Worm (Caenorhabditis elegans) whole organism, young adult: ENCODE measurements around the gene Y43D4A.2.

Experiments
- B0019.2 ChIP-seq: fragments of 200-800 bp; sonication (Bioruptor generic); conservative IDR thresholded peaks from 2 replicates; pipeline ENCODE4 v1.3.6; 2022; ENCODE audit warnings: missing genetic modification reagents, missing genetic modification characterization, missing compliant biosample characterization
- B0035.1 ChIP-seq: sonication (generic microtip); optimal IDR thresholded peaks from 2 replicates; lab custom pipeline; 2016; ENCODE audit warnings: missing genetic modification characterization, mild to moderate bottlenecking, missing compliant biosample characterization, missing genotype, missing genetic modification reagents
- C06A6.2 ChIP-seq: fragments of 200-800 bp; sonication (Bioruptor generic); conservative IDR thresholded peaks from 2 replicates; pipeline ENCODE4 v1.3.6; 2022; ENCODE audit warnings: missing genetic modification characterization, missing compliant biosample characterization
- F33H1.4 ChIP-seq: fragments of 200-800 bp; sonication (Bioruptor generic); IDR thresholded peaks from 2 replicates; pipeline ENCODE4 v1.3.6; 2022; ENCODE audit warnings: missing genetic modification reagents, missing genetic modification characterization, missing compliant biosample characterization
- F55B11.4 ChIP-seq: sonication (generic microtip); optimal IDR thresholded peaks from 2 replicates; lab custom pipeline; 2016; ENCODE audit warnings: missing compliant biosample characterization, missing genetic modification characterization, borderline replicate concordance; ENCODE audit not compliant: insufficient read depth
- Y95B8A.8 ChIP-seq: fragments of 200-800 bp; sonication (Bioruptor generic); IDR thresholded peaks from 2 replicates; pipeline ENCODE4 v1.3.6; 2022; ENCODE audit warnings: missing genetic modification reagents, missing genetic modification characterization, missing compliant biosample characterization
- ZK185.1 ChIP-seq: sonication (generic microtip); optimal IDR thresholded peaks from 2 replicates; lab custom pipeline; 2016; ENCODE audit warnings: mild to moderate bottlenecking, missing genetic modification characterization, missing compliant biosample characterization; ENCODE audit not compliant: poor library complexity, severe bottlenecking
- akir-1 ChIP-seq: fragments of 200-800 bp; sonication (Bioruptor generic); optimal IDR thresholded peaks from 2 replicates; lab custom pipeline; 2018; ENCODE audit warnings: mild to moderate bottlenecking, missing genetic modification characterization, moderate library complexity, missing compliant biosample characterization
- aptf-2 ChIP-seq: fragments of 200-800 bp; sonication (Bioruptor generic); conservative IDR thresholded peaks from 2 replicates; pipeline ENCODE4 v1.3.6; 2022; ENCODE audit warnings: missing genetic modification reagents, missing genetic modification characterization, missing compliant biosample characterization
- athp-1 ChIP-seq: sonication (generic microtip); optimal IDR thresholded peaks from 2 replicates; lab custom pipeline; 2017; ENCODE audit warnings: mild to moderate bottlenecking, missing genetic modification characterization, missing compliant biosample characterization
- attf-5 ChIP-seq: fragments of 200-800 bp; sonication (Bioruptor generic); optimal IDR thresholded peaks from 2 replicates; lab custom pipeline; 2018; ENCODE audit warnings: mild to moderate bottlenecking, missing genetic modification characterization, missing compliant biosample characterization
- bed-2 ChIP-seq: fragments of 200-800 bp; sonication (Bioruptor generic); IDR thresholded peaks from 2 replicates; pipeline ENCODE4 v1.3.6; 2022; ENCODE audit warnings: missing genetic modification reagents, missing genetic modification characterization, missing compliant biosample characterization
- ccch-3 ChIP-seq: fragments of 200-800 bp; sonication (Bioruptor generic); optimal IDR thresholded peaks from 2 replicates; lab custom pipeline; 2018; ENCODE audit warnings: mild to moderate bottlenecking, missing genetic modification characterization, missing compliant biosample characterization
- cebp-2 ChIP-seq: fragments of 200-800 bp; sonication (Bioruptor generic); IDR thresholded peaks from 2 replicates; pipeline ENCODE4 v1.3.6; 2022; ENCODE audit warnings: missing genetic modification characterization, missing compliant biosample characterization
- ceh-58 ChIP-seq: fragments of 200-800 bp; sonication (Bioruptor generic); IDR thresholded peaks from 2 replicates; pipeline ENCODE4 v1.3.6; 2022; ENCODE audit warnings: missing genetic modification characterization, missing compliant biosample characterization
- ceh-79 ChIP-seq: sonication (generic microtip); optimal IDR thresholded peaks from 2 replicates; lab custom pipeline; 2017; ENCODE audit warnings: mild to moderate bottlenecking, missing genetic modification characterization, missing compliant biosample characterization
- ceh-91 ChIP-seq: fragments of 200-800 bp; sonication (Bioruptor generic); IDR thresholded peaks from 2 replicates; pipeline ENCODE4 v1.3.6; 2022; ENCODE audit warnings: missing genetic modification reagents, missing genetic modification characterization, missing compliant biosample characterization
- dox-1 ChIP-seq: fragments of 200-800 bp; sonication (Bioruptor generic); IDR thresholded peaks from 2 replicates; pipeline ENCODE4 v1.3.6; 2022; ENCODE audit warnings: missing genetic modification reagents, missing genetic modification characterization, missing compliant biosample characterization
- efl-1 ChIP-seq: fragments of 150-350 bp; optimal IDR thresholded peaks from 2 replicates; lab custom pipeline; 2014; ENCODE audit warnings: missing biosample characterization, missing genetic modification reagents, missing genetic modification characterization
- egl-18 ChIP-seq: fragments of 200-800 bp; sonication (Bioruptor generic); IDR thresholded peaks from 2 replicates; pipeline ENCODE4 v1.3.6; 2022; ENCODE audit warnings: missing genetic modification reagents, missing genetic modification characterization, missing compliant biosample characterization
- gei-17 ChIP-seq: fragments of 200-800 bp; sonication (Bioruptor generic); optimal IDR thresholded peaks from 2 replicates; lab custom pipeline; 2018; ENCODE audit warnings: mild to moderate bottlenecking, missing genetic modification characterization, missing compliant biosample characterization
- him-1 ChIP-seq: sonication (generic microtip); optimal IDR thresholded peaks from 2 replicates; lab custom pipeline; 2016; ENCODE audit warnings: missing genotype, missing genetic modification reagents, missing genetic modification characterization, missing compliant biosample characterization
- hlh-12 ChIP-seq: sonication (generic microtip); optimal IDR thresholded peaks from 2 replicates; lab custom pipeline; 2016; ENCODE audit warnings: missing genetic modification characterization, missing compliant biosample characterization
- hlh-26 ChIP-seq: fragments of 200-800 bp; sonication (Bioruptor generic); conservative IDR thresholded peaks from 2 replicates; pipeline ENCODE4 v1.3.6; 2022; ENCODE audit warnings: missing genetic modification reagents, missing genetic modification characterization, missing compliant biosample characterization
- hmg-1.2 ChIP-seq: fragments of 200-800 bp; sonication (Bioruptor generic); IDR thresholded peaks from 2 replicates; pipeline ENCODE4 v1.3.6; 2022; ENCODE audit warnings: missing genetic modification reagents, missing genetic modification characterization, missing compliant biosample characterization
- hmg-20 ChIP-seq: fragments of 200-800 bp; sonication (Bioruptor generic); IDR thresholded peaks from 2 replicates; pipeline ENCODE4 v1.3.6; 2022; ENCODE audit warnings: missing genetic modification reagents, missing genetic modification characterization, missing compliant biosample characterization
- hsf-1 ChIP-seq: fragments of 200-800 bp; sonication (Bioruptor generic); IDR thresholded peaks from 2 replicates; pipeline ENCODE4 v1.3.6; 2022; ENCODE audit warnings: missing genetic modification reagents, missing genetic modification characterization, missing compliant biosample characterization
- lin-35 ChIP-seq, 3 experiments: fragments of 150-350 bp in 2 of 3; sonication (generic microtip) in 1 of 3; optimal IDR thresholded peaks; 2 replicates each; lab custom pipeline; 2014 to 2018; ENCODE audit warnings: missing biosample characterization in 3 of 3, missing genetic modification characterization in 3 of 3, missing genetic modification reagents in 3 of 3
- lsl-1 ChIP-seq: fragments of 200-800 bp; sonication (Bioruptor generic); optimal IDR thresholded peaks from 2 replicates; lab custom pipeline; 2018; ENCODE audit warnings: mild to moderate bottlenecking, missing genetic modification characterization, moderate library complexity, missing compliant biosample characterization
- lsy-27 ChIP-seq: sonication (generic microtip); optimal IDR thresholded peaks from 2 replicates; lab custom pipeline; 2017; ENCODE audit warnings: missing genetic modification characterization, mild to moderate bottlenecking, missing compliant biosample characterization, antibody characterized with exemption, missing genotype, borderline replicate concordance; ENCODE audit not compliant: insufficient read depth
- madf-6 ChIP-seq: fragments of 200-800 bp; sonication (Bioruptor generic); IDR thresholded peaks from 2 replicates; pipeline ENCODE4 v1.3.6; 2022; ENCODE audit warnings: missing genetic modification reagents, missing genetic modification characterization, missing compliant biosample characterization
- mxl-1 ChIP-seq: sonication (generic microtip); optimal IDR thresholded peaks from 2 replicates; lab custom pipeline; 2016; ENCODE audit warnings: missing genetic modification characterization, missing compliant biosample characterization
- nfya-2 ChIP-seq: fragments of 200-800 bp; sonication (Bioruptor generic); IDR thresholded peaks from 2 replicates; pipeline ENCODE4 v1.3.6; 2022; ENCODE audit warnings: missing genetic modification reagents, missing genetic modification characterization, missing compliant biosample characterization
- nhr-120 ChIP-seq: fragments of 200-800 bp; sonication (Bioruptor generic); IDR thresholded peaks from 2 replicates; pipeline ENCODE4 v1.3.6; 2022; ENCODE audit warnings: missing genetic modification characterization, missing compliant biosample characterization
- nhr-179 ChIP-seq: sonication (generic microtip); optimal IDR thresholded peaks from 2 replicates; lab custom pipeline; 2016; ENCODE audit warnings: mild to moderate bottlenecking, missing genetic modification characterization, missing compliant biosample characterization
- nhr-27 ChIP-seq: fragments of 200-800 bp; sonication (Bioruptor generic); optimal IDR thresholded peaks from 2 replicates; lab custom pipeline; 2018; ENCODE audit warnings: mild to moderate bottlenecking, missing genetic modification characterization, moderate library complexity, missing compliant biosample characterization
- nhr-90 ChIP-seq: sonication (generic microtip); optimal IDR thresholded peaks from 2 replicates; lab custom pipeline; 2016; ENCODE audit warnings: missing genotype, mild to moderate bottlenecking, missing genetic modification characterization, missing compliant biosample characterization
- pbrm-1 ChIP-seq: fragments of 200-800 bp; sonication (Bioruptor generic); IDR thresholded peaks from 2 replicates; pipeline ENCODE4 v1.3.6; 2022; ENCODE audit warnings: missing genetic modification reagents, missing genetic modification characterization, missing compliant biosample characterization
- pha-4 ChIP-seq: fragments of 150-350 bp; sonication (generic microtip); optimal IDR thresholded peaks from 2 replicates; lab custom pipeline; 2014; ENCODE audit warnings: missing biosample characterization, missing genetic modification reagents, missing genetic modification characterization
- snpc-1.1 ChIP-seq: sonication (generic microtip); optimal IDR thresholded peaks from 2 replicates; lab custom pipeline; 2017; ENCODE audit warnings: missing genetic modification characterization, mild to moderate bottlenecking, missing compliant biosample characterization, antibody characterized with exemption, moderate library complexity, missing genotype, missing genetic modification reagents; ENCODE audit not compliant: insufficient read depth
- snpc-1.3 ChIP-seq: sonication (generic microtip); optimal IDR thresholded peaks from 2 replicates; lab custom pipeline; 2017; ENCODE audit warnings: missing genetic modification characterization, mild to moderate bottlenecking, missing compliant biosample characterization, antibody characterized with exemption, moderate library complexity, missing genotype, missing genetic modification reagents; ENCODE audit not compliant: insufficient read depth
- snpc-3.4 ChIP-seq: sonication (generic microtip); optimal IDR thresholded peaks from 2 replicates; lab custom pipeline; 2017; ENCODE audit warnings: missing genetic modification characterization, mild to moderate bottlenecking, missing compliant biosample characterization, antibody characterized with exemption, moderate library complexity, missing genotype, missing genetic modification reagents
- tlf-1 ChIP-seq: fragments of 200-800 bp; sonication (Bioruptor generic); optimal IDR thresholded peaks from 2 replicates; lab custom pipeline; 2018; ENCODE audit warnings: mild to moderate bottlenecking, missing genetic modification characterization, missing compliant biosample characterization
- unc-62 ChIP-seq: fragments of 150-350 bp; optimal IDR thresholded peaks from 2 replicates; lab custom pipeline; 2014; ENCODE audit warnings: missing biosample characterization, missing genetic modification reagents, missing genetic modification characterization
- zim-3 ChIP-seq: sonication (generic microtip); optimal IDR thresholded peaks from 2 replicates; lab custom pipeline; 2017; ENCODE audit warnings: mild to moderate bottlenecking, missing genetic modification characterization, moderate library complexity, missing compliant biosample characterization
- ztf-18 ChIP-seq: sonication (generic microtip); optimal IDR thresholded peaks from 2 replicates; lab custom pipeline; 2016; ENCODE audit warnings: missing genotype, mild to moderate bottlenecking, missing genetic modification characterization, missing compliant biosample characterization
- ztf-3 ChIP-seq: fragments of 200-800 bp; sonication (Bioruptor generic); optimal IDR thresholded peaks from 2 replicates; lab custom pipeline; 2018; ENCODE audit warnings: mild to moderate bottlenecking, missing genetic modification characterization, missing compliant biosample characterization

Gene Y43D4A.2

ce11 chrIV:16775925-16776324 lies 20.3 kb upstream of the Y43D4A.2 start (continued):
- peak; percentile 51 for TF ChIP-seq ztf-18 (tag; lab: Kevin White, UChicago)
- TF ChIP-seq ztf-3 (GFP tag; lab: Kevin White, UChicago): no peak
- 0 out of 2 replicates have a peak, but pooled peaks have one; percentile 41 for TF ChIP-seq nhr-120
- no peak for TF ChIP-seq hmg-20 (GFP tag; lab: Robert Waterston, UW)
- no peak for TF ChIP-seq efl-1 (GFP tag; lab: Kevin White, UChicago)
- TF ChIP-seq ceh-91 (GFP tag; lab: Robert Waterston, UW): no peak
- peak; percentile 86 for TF ChIP-seq nhr-90 (tag; lab: Kevin White, UChicago)
- no peak for TF ChIP-seq lsy-27 (tag; lab: Kevin White, UChicago)
- TF ChIP-seq snpc-1.3 (tag; lab: Kevin White, UChicago): peak; percentile 77
- TF ChIP-seq cebp-2 (GFP tag; lab: Robert Waterston, UW): no peak
- peak; percentile 36; the same call in 1 of the 2 replicates for TF ChIP-seq pbrm-1 (GFP tag; lab: Robert Waterston, UW)
- peak; percentile 62 for TF ChIP-seq hlh-12 (tag; lab: Kevin White, UChicago)
- no peak for TF ChIP-seq F55B11.4 (tag; lab: Kevin White, UChicago)
- TF ChIP-seq tlf-1 (GFP tag; lab: Kevin White, UChicago): no peak
- TF ChIP-seq pha-4: no peak
- no peak for TF ChIP-seq hsf-1 (GFP tag; lab: Robert Waterston, UW)
- TF ChIP-seq B0035.1: no peak
- 0 out of 2 replicates have a peak, but pooled peaks have one; percentile 34 for TF ChIP-seq Y95B8A.8
- TF ChIP-seq ccch-3 (GFP tag; lab: Kevin White, UChicago): no peak
- TF ChIP-seq lsl-1 (GFP tag; lab: Kevin White, UChicago): peak; percentile 8
- no peak for TF ChIP-seq aptf-2 (GFP tag; lab: Robert Waterston, UW)
- no peak for TF ChIP-seq C06A6.2 (GFP tag; lab: Robert Waterston, UW)
- TF ChIP-seq lin-35 (GFP tag; optimal IDR thresholded peaks at IDR 0.05; lab: Kevin White, UChicago): peak in 1 of 3 experiments; percentile 49
- TF ChIP-seq hmg-1.2 (GFP tag; lab: Robert Waterston, UW): peak; percentile 66
- no peak for TF ChIP-seq unc-62 (GFP tag; lab: Kevin White, UChicago)
- TF ChIP-seq akir-1 (GFP tag; lab: Kevin White, UChicago): no peak
- no peak for TF ChIP-seq ceh-58 (GFP tag; lab: Robert Waterston, UW)
- TF ChIP-seq snpc-3.4 (tag; lab: Kevin White, UChicago): peak; percentile 87
- no peak for TF ChIP-seq B0019.2 (GFP tag; lab: Robert Waterston, UW)
- no peak for TF ChIP-seq nfya-2 (GFP tag; lab: Robert Waterston, UW)
- TF ChIP-seq gei-17 (GFP tag; lab: Kevin White, UChicago): no peak
- no peak for TF ChIP-seq zim-3 (tag; lab: Kevin White, UChicago)
- TF ChIP-seq F33H1.4 (GFP tag; lab: Robert Waterston, UW): no peak
- no peak for TF ChIP-seq snpc-1.1 (tag; lab: Kevin White, UChicago)
- TF ChIP-seq madf-6 (GFP tag; lab: Robert Waterston, UW): no peak
- TF ChIP-seq egl-18: no peak
- no peak for TF ChIP-seq ceh-79 (tag; lab: Kevin White, UChicago)
- 0 out of 2 replicates have a peak, but pooled peaks have one; percentile 8 for TF ChIP-seq hlh-26
- TF ChIP-seq attf-5 (GFP tag; lab: Kevin White, UChicago): peak; percentile 30
- peak; percentile 78 for TF ChIP-seq dox-1 (GFP tag; lab: Robert Waterston, UW)
- no peak for TF ChIP-seq ZK185.1 (tag; lab: Kevin White, UChicago)
- TF ChIP-seq bed-2 (GFP tag; lab: Robert Waterston, UW): no peak
- peak; percentile 70 for TF ChIP-seq mxl-1
- TF ChIP-seq him-1 (tag; lab: Kevin White, UChicago): peak; percentile 85
- TF ChIP-seq athp-1 (tag; lab: Kevin White, UChicago): peak; percentile 17
- TF ChIP-seq nhr-27 (tag; lab: Kevin White, UChicago): no peak
- peak; percentile 6 for TF ChIP-seq nhr-179 (tag; lab: Kevin White, UChicago)
